Fruit fly (Drosophila melanogaster) whole organism, embryonic: Measurements from ENCODE around the gene CG14631.

Experiments used
- Ada2b ChIP-seq: fragments of 200-800 bp; sonication (Bioruptor generic); IDR thresholded peaks from 2 replicates; pipeline ENCODE4 v1.3.6; 2022; ENCODE audit warnings: missing biosample characterization, missing genetic modification characterization
- Aef1 ChIP-seq: fragments of 200-800 bp; sonication (Bioruptor generic); IDR thresholded peaks from 3 replicates; pipeline ENCODE4 v1.3.6; 2022; ENCODE audit warnings: missing biosample characterization, missing genetic modification characterization
- BtbVII ChIP-seq: fragments of 200-800 bp; sonication (Bioruptor generic); optimal IDR thresholded peaks from 3 replicates; lab custom pipeline; 2017; ENCODE audit warnings: missing biosample characterization, mild to moderate bottlenecking, missing genetic modification characterization
- C15 ChIP-seq: fragments of 200-800 bp; sonication (Bioruptor generic); IDR thresholded peaks from 3 replicates; pipeline ENCODE4 v1.3.6; 2022; ENCODE audit warnings: missing biosample characterization, missing genetic modification characterization
- CG10147 ChIP-seq: fragments of 200-800 bp; sonication (Bioruptor generic); optimal IDR thresholded peaks from 2 replicates; lab custom pipeline; 2019; ENCODE audit warnings: missing biosample characterization, mild to moderate bottlenecking, missing genetic modification characterization, moderate library complexity
- CG12299 ChIP-seq: fragments of 200-800 bp; sonication (Bioruptor generic); optimal IDR thresholded peaks from 2 replicates; lab custom pipeline; 2018; ENCODE audit warnings: missing biosample characterization, mild to moderate bottlenecking, missing genetic modification characterization
- CG12391 ChIP-seq: fragments of 200-800 bp; sonication (Bioruptor generic); optimal IDR thresholded peaks from 3 replicates; lab custom pipeline; 2018; ENCODE audit warnings: missing biosample characterization, mild to moderate bottlenecking, missing genetic modification characterization, moderate library complexity
- CG12942 ChIP-seq: fragments of 200-800 bp; sonication (Bioruptor generic); optimal IDR thresholded peaks from 3 replicates; lab custom pipeline; 2016; ENCODE audit warnings: missing biosample characterization, missing genetic modification characterization
- CG13123 ChIP-seq: fragments of 200-800 bp; sonication (Bioruptor generic); optimal IDR thresholded peaks from 2 replicates; lab custom pipeline; 2016; ENCODE audit warnings: missing biosample characterization, missing genetic modification characterization
- CG13624 ChIP-seq: fragments of 200-800 bp; sonication (Bioruptor generic); optimal IDR thresholded peaks from 2 replicates; lab custom pipeline; 2016; ENCODE audit warnings: missing biosample characterization, missing genetic modification characterization
- CG14050 ChIP-seq: fragments of 200-800 bp; sonication (Bioruptor generic); IDR thresholded peaks from 3 replicates; pipeline ENCODE4 v1.3.6; 2022; ENCODE audit warnings: missing biosample characterization, missing genetic modification characterization
- CG14441 ChIP-seq: fragments of 200-800 bp; sonication (Bioruptor generic); IDR thresholded peaks from 2 replicates; pipeline ENCODE4 v1.3.6; 2022; ENCODE audit warnings: missing biosample characterization, missing genetic modification characterization
- CG15514 ChIP-seq: fragments of 200-800 bp; sonication (Bioruptor generic); optimal IDR thresholded peaks from 3 replicates; lab custom pipeline; 2017; ENCODE audit warnings: missing biosample characterization, missing genetic modification characterization, mild to moderate bottlenecking, moderate library complexity, missing genetic modification reagents
- CG1603 ChIP-seq: fragments of 200-800 bp; sonication (Bioruptor generic); optimal IDR thresholded peaks from 2 replicates; lab custom pipeline; 2019; ENCODE audit warnings: missing biosample characterization, mild to moderate bottlenecking, missing genetic modification characterization, moderate library complexity
- CG17359 ChIP-seq: fragments of 200-800 bp; sonication (Bioruptor generic); optimal IDR thresholded peaks from 3 replicates; lab custom pipeline; 2018; ENCODE audit warnings: missing biosample characterization, mild to moderate bottlenecking, missing genetic modification characterization, moderate library complexity
- CG2199 ChIP-seq: fragments of 200-800 bp; sonication (Bioruptor generic); IDR thresholded peaks from 3 replicates; pipeline ENCODE4 v1.3.6; 2022; ENCODE audit warnings: missing biosample characterization, missing genetic modification characterization
- CG31441 ChIP-seq: fragments of 200-800 bp; sonication (Bioruptor generic); IDR thresholded peaks from 2 replicates; pipeline ENCODE4 v1.3.6; 2022; ENCODE audit warnings: missing biosample characterization, missing genetic modification characterization
- CG3163 ChIP-seq: fragments of 200-800 bp; sonication (Bioruptor generic); optimal IDR thresholded peaks from 3 replicates; lab custom pipeline; 2016; ENCODE audit warnings: missing biosample characterization, missing genetic modification characterization
- CG34376 ChIP-seq: fragments of 200-800 bp; sonication (Bioruptor generic); optimal IDR thresholded peaks from 2 replicates; lab custom pipeline; 2018; ENCODE audit warnings: missing biosample characterization, mild to moderate bottlenecking, missing genetic modification characterization
- CG34422 ChIP-seq: fragments of 200-800 bp; sonication (Bioruptor generic); IDR thresholded peaks from 3 replicates; pipeline ENCODE4 v1.3.6; 2022; ENCODE audit warnings: missing biosample characterization, missing genetic modification characterization
- CG42726 ChIP-seq: fragments of 200-800 bp; sonication (Bioruptor generic); IDR thresholded peaks from 2 replicates; pipeline ENCODE4 v1.3.6; 2022; ENCODE audit warnings: missing biosample characterization, missing genetic modification characterization; ENCODE audit not compliant: partially characterized antibody
- CG4854 ChIP-seq: fragments of 200-800 bp; sonication (Bioruptor generic); optimal IDR thresholded peaks from 2 replicates; lab custom pipeline; 2016; ENCODE audit warnings: missing biosample characterization, missing genetic modification characterization, inconsistent platforms
- D19B ChIP-seq: fragments of 200-800 bp; sonication (Bioruptor generic); optimal IDR thresholded peaks from 2 replicates; lab custom pipeline; 2017; ENCODE audit warnings: missing biosample characterization, mild to moderate bottlenecking, missing genetic modification characterization
- ERR ChIP-seq: fragments of 200-800 bp; sonication (Bioruptor generic); optimal IDR thresholded peaks from 2 replicates; lab custom pipeline; 2016; ENCODE audit warnings: missing biosample characterization, missing genetic modification characterization
- Fer1 ChIP-seq: fragments of 200-800 bp; sonication (Bioruptor generic); optimal IDR thresholded peaks from 2 replicates; lab custom pipeline; 2017; ENCODE audit warnings: missing biosample characterization, mild to moderate bottlenecking, missing genetic modification characterization
- HHEX ChIP-seq: fragments of 200-800 bp; sonication (Bioruptor generic); optimal IDR thresholded peaks from 3 replicates; lab custom pipeline; 2017; ENCODE audit warnings: missing biosample characterization, mild to moderate bottlenecking, missing genetic modification characterization, missing genetic modification reagents
- Hsf ChIP-seq: fragments of 200-800 bp; sonication (Bioruptor generic); optimal IDR thresholded peaks from 3 replicates; lab custom pipeline; 2016; ENCODE audit warnings: missing biosample characterization, missing genetic modification characterization
- Lim3 ChIP-seq: fragments of 200-800 bp; sonication (Bioruptor generic); IDR thresholded peaks from 2 replicates; pipeline ENCODE4 v1.3.6; 2022; ENCODE audit warnings: missing biosample characterization, missing genetic modification characterization
- Nf-YC ChIP-seq: fragments of 200-800 bp; optimal IDR thresholded peaks from 3 replicates; lab custom pipeline; 2019; ENCODE audit warnings: missing biosample characterization, mild to moderate bottlenecking, missing genetic modification characterization, moderate library complexity
- abd-A ChIP-seq: fragments of 200-800 bp; sonication (Bioruptor generic); optimal IDR thresholded peaks from 3 replicates; lab custom pipeline; 2019; ENCODE audit warnings: missing biosample characterization, mild to moderate bottlenecking, missing genetic modification characterization, moderate library complexity
- bigmax ChIP-seq: fragments of 200-800 bp; sonication (Bioruptor generic); optimal IDR thresholded peaks from 2 replicates; lab custom pipeline; 2018; ENCODE audit warnings: missing biosample characterization, mild to moderate bottlenecking, missing genetic modification characterization
- br ChIP-seq: fragments of >200 bp; optimal IDR thresholded peaks from 2 replicates; lab custom pipeline; 2017
- bsh ChIP-seq, 2 experiments: fragments of 200-800 bp; sonication (Bioruptor generic); optimal IDR thresholded peaks; 2 replicates each; lab custom pipeline; 2017 to 2018; ENCODE audit warnings: mild to moderate bottlenecking in 2 of 2, missing biosample characterization in 2 of 2, missing genetic modification characterization in 2 of 2, moderate library complexity in 1 of 2
- caup ChIP-seq: fragments of 200-800 bp; sonication (Bioruptor generic); optimal IDR thresholded peaks from 3 replicates; lab custom pipeline; 2017; ENCODE audit warnings: missing biosample characterization, mild to moderate bottlenecking, missing genetic modification characterization, moderate library complexity; ENCODE audit not compliant: severe bottlenecking
- chif ChIP-seq, 2 experiments: fragments of 200-800 bp; sonication (Bioruptor generic); optimal IDR thresholded peaks; 3 replicates each; lab custom pipeline; 2016; ENCODE audit warnings: missing biosample characterization in 2 of 2, missing genetic modification characterization in 2 of 2
- chinmo ChIP-seq: fragments of 200-800 bp; sonication (Bioruptor generic); IDR thresholded peaks from 4 replicates; pipeline ENCODE4 v1.3.6; 2022; ENCODE audit warnings: missing biosample characterization, missing genetic modification characterization; ENCODE audit not compliant: partially characterized antibody
- dysf ChIP-seq: fragments of 200-800 bp; sonication (Bioruptor generic); IDR thresholded peaks from 3 replicates; pipeline ENCODE4 v1.3.6; 2022; ENCODE audit warnings: missing biosample characterization, missing genetic modification characterization
- eve ChIP-seq, 2 experiments: fragments of >200 bp; optimal IDR thresholded peaks; 2 replicates each; lab custom pipeline; 2017; ENCODE audit warnings: missing biosample characterization in 2 of 2, missing genetic modification characterization in 2 of 2
- fd3F ChIP-seq: fragments of 200-800 bp; sonication (Bioruptor generic); optimal IDR thresholded peaks from 2 replicates; lab custom pipeline; 2018; ENCODE audit warnings: missing biosample characterization, mild to moderate bottlenecking, missing genetic modification characterization, moderate library complexity
- fd96Cb ChIP-seq: fragments of 200-800 bp; sonication (Bioruptor generic); optimal IDR thresholded peaks from 2 replicates; lab custom pipeline; 2018; ENCODE audit warnings: missing biosample characterization, mild to moderate bottlenecking, missing genetic modification characterization, moderate library complexity
- gfzf ChIP-seq: fragments of 200-800 bp; sonication (Bioruptor generic); optimal IDR thresholded peaks from 2 replicates; lab custom pipeline; 2016; ENCODE audit warnings: missing biosample characterization, mild to moderate bottlenecking, missing genetic modification characterization, moderate library complexity
- hbn ChIP-seq: fragments of 200-800 bp; sonication (Bioruptor generic); IDR thresholded peaks from 2 replicates; pipeline ENCODE4 v1.3.6; 2022; ENCODE audit warnings: missing biosample characterization, missing genetic modification characterization; ENCODE audit not compliant: partially characterized antibody
- hkb ChIP-seq, 2 experiments: fragments of 200-800 bp in 1 of 2; fragments of >200 bp in 1 of 2; sonication (Bioruptor generic) in 1 of 2; IDR thresholded peaks in 1 of 2; optimal IDR thresholded peaks in 1 of 2; 2 replicates each; pipeline versions ENCODE4 v1.3.6 to Lab custom; 2017 to 2022; ENCODE audit warnings: missing biosample characterization in 1 of 2, missing genetic modification characterization in 1 of 2
- row ChIP-seq: fragments of 200-800 bp; sonication (Bioruptor generic); IDR thresholded peaks from 3 replicates; pipeline ENCODE4 v1.3.6; 2022; ENCODE audit warnings: missing biosample characterization, missing genetic modification characterization
- schlank ChIP-seq: fragments of 200-800 bp; sonication (Bioruptor generic); optimal IDR thresholded peaks from 2 replicates; lab custom pipeline; 2018; ENCODE audit warnings: missing biosample characterization, mild to moderate bottlenecking, missing genetic modification characterization
- sens-2 ChIP-seq: fragments of 200-800 bp; sonication (Bioruptor generic); IDR thresholded peaks from 2 replicates; pipeline ENCODE4 v1.3.6; 2022; ENCODE audit warnings: missing biosample characterization, missing genetic modification characterization
- shn ChIP-seq: fragments of 200-800 bp; sonication (Bioruptor generic); optimal IDR thresholded peaks from 3 replicates; lab custom pipeline; 2016; ENCODE audit warnings: missing biosample characterization, missing genetic modification characterization
- ssp ChIP-seq: fragments of 200-800 bp; sonication (Bioruptor generic); IDR thresholded peaks from 2 replicates; pipeline ENCODE4 v1.3.6; 2022; ENCODE audit warnings: missing biosample characterization, missing genetic modification characterization
- tgo ChIP-seq: fragments of 200-800 bp; sonication (Bioruptor generic); IDR thresholded peaks from 3 replicates; pipeline ENCODE4 v1.3.6; 2022; ENCODE audit warnings: missing biosample characterization, missing genetic modification characterization
- toy ChIP-seq: fragments of 200-800 bp; sonication (Bioruptor generic); IDR thresholded peaks from 2 replicates; pipeline ENCODE4 v1.3.6; 2022; ENCODE audit warnings: missing biosample characterization, missing genetic modification characterization
- zen ChIP-seq: fragments of 200-800 bp; sonication (Bioruptor generic); optimal IDR thresholded peaks from 3 replicates; lab custom pipeline; 2018; ENCODE audit warnings: missing biosample characterization, mild to moderate bottlenecking, missing genetic modification characterization, moderate library complexity

Gene CG14631

dm6 chrX:964012-964411, 47.8 kb upstream of the CG14631 start (continued):
- no peak for TF ChIP-seq bigmax (GFP tag; lab: Kevin White, UChicago)
- no peak for TF ChIP-seq sens-2 (GFP tag; lab: Robert Waterston, UW)
- TF ChIP-seq C15 (GFP tag; lab: Robert Waterston, UW), result no peak
- TF ChIP-seq Ada2b (GFP tag; lab: Robert Waterston, UW), result peak; percentile 25; the same call in 1 of the 2 replicates
- TF ChIP-seq CG12299 (tag; lab: Kevin White, UChicago), result no peak
- no peak for TF ChIP-seq hbn (GFP tag; lab: Robert Waterston, UW)
- TF ChIP-seq toy, result no peak
- no peak for TF ChIP-seq chif (GFP tag; optimal IDR thresholded peaks at IDR 0.05; lab: Kevin White, UChicago)
- no peak for TF ChIP-seq CG1603 (tag; lab: Kevin White, UChicago)
- TF ChIP-seq abd-A (tag; lab: Kevin White, UChicago), result no peak
- TF ChIP-seq Nf-YC (tag; lab: Kevin White, UChicago), result no peak
- no peak for TF ChIP-seq gfzf (GFP tag; lab: Kevin White, UChicago)
- TF ChIP-seq Hsf (GFP tag; lab: Kevin White, UChicago), result no peak
- TF ChIP-seq CG42726 (GFP tag; lab: Robert Waterston, UW), result no peak
- no peak for TF ChIP-seq BtbVII (GFP tag; lab: Kevin White, UChicago)
- no peak for TF ChIP-seq br (lab: Kevin White, UChicago)
- no peak for TF ChIP-seq Lim3
- TF ChIP-seq schlank (tag; lab: Kevin White, UChicago), result no peak
- TF ChIP-seq CG12942, result no peak
- no peak for TF ChIP-seq CG3163
- peak; percentile 32; the same call in 1 of the 3 replicates for TF ChIP-seq dysf
- TF ChIP-seq shn (GFP tag; lab: Kevin White, UChicago), result no peak
- TF ChIP-seq bsh (GFP tag; optimal IDR thresholded peaks at IDR 0.05; lab: Kevin White, UChicago), result no peak
- TF ChIP-seq Aef1 (GFP tag; lab: Robert Waterston, UW), result no peak
- no peak for TF ChIP-seq chinmo (GFP tag; lab: Robert Waterston, UW)
- TF ChIP-seq hkb (optimal IDR thresholded peaks at IDR 0.05; lab: Kevin White, UChicago), result no peak
- peak; percentile 36; the same call in 1 of the 2 replicates for TF ChIP-seq hkb (GFP tag; IDR thresholded peaks at IDR 0.05; lab: Robert Waterston, UW)
- TF ChIP-seq CG34422 (GFP tag; lab: Robert Waterston, UW), result no peak
- TF ChIP-seq ERR, result no peak

dm6 chrX:966818-967217, 45.0 kb upstream of the CG14631 start:
- TF ChIP-seq CG14441 (peak; percentile 48; the same call in 1 of the 2 replicates), CG4854 (GFP tag; lab: Kevin White, UChicago) (no peak), Hsf (GFP tag; lab: Kevin White, UChicago) (no peak), eve (GFP tag; optimal IDR thresholded peaks at IDR 0.05; lab: Kevin White, UChicago) (peak in 1 of 2 experiments; percentile 27), Fer1 (GFP tag; lab: Kevin White, UChicago) (peak; percentile 64), HHEX (peak; percentile 35), CG34376 (no peak), zen (tag; lab: Kevin White, UChicago) (no peak), CG2199 (GFP tag; lab: Robert Waterston, UW) (no peak), caup (GFP tag; lab: Kevin White, UChicago) (peak; percentile 51), CG17359 (tag; lab: Kevin White, UChicago) (peak; percentile 56), CG15514 (GFP tag; lab: Kevin White, UChicago) (peak; percentile 35), tgo (peak; percentile 28; the same call in 2 of the 3 replicates), CG12391 (tag; lab: Kevin White, UChicago) (peak; percentile 25), CG13123 (GFP tag; lab: Kevin White, UChicago) (no peak), fd3F (GFP tag; lab: Kevin White, UChicago) (peak; percentile 21), D19B (GFP tag; lab: Kevin White, UChicago) (peak; percentile 40), ssp (GFP tag; lab: Robert Waterston, UW) (0 out of 2 replicates have a peak, but pooled peaks have one; percentile 23), CG14050 (GFP tag; lab: Robert Waterston, UW) (no peak), fd96Cb (tag; lab: Kevin White, UChicago) (peak; percentile 16), CG10147 (peak; percentile 26), row (GFP tag; lab: Robert Waterston, UW) (peak; percentile 66), CG13624 (GFP tag; lab: Kevin White, UChicago) (peak; percentile 20), CG31441 (peak; percentile 39; the same call in 1 of the 2 replicates)
